Worm (Caenorhabditis elegans): ENCODE measurements around the gene tebp-2.

The tebp-2 gene

DNA sequence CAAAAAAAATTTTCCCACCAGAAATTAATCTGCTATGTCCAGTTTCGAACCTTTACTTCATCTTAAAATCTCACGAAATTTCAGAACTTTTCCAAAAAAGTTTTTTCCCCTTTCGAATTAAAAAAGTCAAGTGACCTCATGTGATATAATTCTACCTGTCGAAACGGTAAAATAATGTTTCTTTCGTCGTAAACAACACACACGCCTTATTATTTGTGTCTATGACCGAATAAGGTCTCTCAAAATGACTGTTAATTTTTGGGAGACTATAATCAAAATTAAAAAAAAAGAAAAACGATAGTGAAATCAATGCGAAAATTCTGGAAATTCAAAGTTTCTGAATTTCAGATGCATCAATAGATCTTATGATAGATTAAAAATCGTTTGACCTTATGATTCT lies 41.8 kb downstream of the tebp-2 start:
- no peak for TF ChIP-seq B0310.2 (tag; optimal IDR thresholded peaks at IDR 0.05)
- no peak for TF ChIP-seq hmg-4 (GFP tag; optimal IDR thresholded peaks at IDR 0.05)
- TF ChIP-seq pes-1 (GFP tag; IDR thresholded peaks at IDR 0.05), result no peak
- TF ChIP-seq hmbx-1 (tag; optimal IDR thresholded peaks at IDR 0.05), result no peak
- no peak for TF ChIP-seq flt-1 (GFP tag; IDR thresholded peaks at IDR 0.05)
- TF ChIP-seq tbx-11 (GFP tag; IDR thresholded peaks at IDR 0.05), result no peak
- no peak for TF ChIP-seq ceh-36 (tag; optimal IDR thresholded peaks at IDR 0.05)
- TF ChIP-seq ceh-13 (GFP tag; optimal IDR thresholded peaks at IDR 0.05), result no peak
- no peak for TF ChIP-seq F13C5.2 (tag; optimal IDR thresholded peaks at IDR 0.05)
- TF ChIP-seq ets-7 (tag; optimal IDR thresholded peaks at IDR 0.05), result no peak
- no peak for TF ChIP-seq aly-1 (tag; optimal IDR thresholded peaks at IDR 0.05)
- TF ChIP-seq hnd-1 (tag; optimal IDR thresholded peaks at IDR 0.05), result no peak
- no peak for TF ChIP-seq ama-1 (optimal IDR thresholded peaks at IDR 0.05)

ce11 chrIV:5584384-5584783 lies 43.0 kb downstream of the tebp-2 start, which contains the start of gene fkh-7:
TSS of gene fkh-7 (plus strand) at chrIV:5584684.
- TF ChIP-seq hmg-4 (GFP tag; optimal IDR thresholded peaks at IDR 0.05), result no peak
- no peak for TF ChIP-seq hnd-1 (tag; optimal IDR thresholded peaks at IDR 0.05)
- TF ChIP-seq pes-1 (GFP tag; IDR thresholded peaks at IDR 0.05), result no peak
- TF ChIP-seq ama-1 (optimal IDR thresholded peaks at IDR 0.05), result no peak
- TF ChIP-seq B0310.2 (tag; optimal IDR thresholded peaks at IDR 0.05), result no peak
- TF ChIP-seq ets-7 (tag; optimal IDR thresholded peaks at IDR 0.05), result no peak
- no peak for TF ChIP-seq tbx-37 (GFP tag; conservative IDR thresholded peaks at IDR 0.05)

DNA sequence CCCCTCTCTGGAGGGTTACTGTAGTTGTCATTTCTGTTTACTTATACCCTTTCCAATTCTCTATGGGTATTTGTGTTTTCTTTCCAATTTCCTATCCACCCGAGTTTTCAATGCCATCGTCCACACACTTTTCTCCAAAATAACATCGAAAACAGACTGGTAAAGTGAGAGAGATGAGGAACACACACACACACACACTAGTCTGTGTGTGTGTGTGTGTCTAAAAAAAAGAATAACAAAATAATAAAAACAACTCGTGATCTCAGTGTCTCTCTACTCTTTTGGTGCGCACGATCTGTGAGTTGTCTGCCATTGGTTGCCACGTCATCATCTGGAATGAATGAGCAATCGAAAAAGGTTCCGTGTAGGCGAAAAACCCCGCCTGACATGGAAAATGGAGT lies 44.9 kb downstream of the tebp-2 start:
- TF ChIP-seq pes-1 (GFP tag; IDR thresholded peaks at IDR 0.05) (no peak), tra-4 (tag; optimal IDR thresholded peaks at IDR 0.05) (no peak), hmbx-1 (tag; optimal IDR thresholded peaks at IDR 0.05) (no peak), scrt-1 (GFP tag; IDR thresholded peaks at IDR 0.05) (no peak), flt-1 (GFP tag; IDR thresholded peaks at IDR 0.05) (no peak), ceh-13 (GFP tag; optimal IDR thresholded peaks at IDR 0.05) (no peak), B0310.2 (tag; optimal IDR thresholded peaks at IDR 0.05) (no peak), tbx-37 (GFP tag; conservative IDR thresholded peaks at IDR 0.05) (no peak), sea-1 (GFP tag; conservative IDR thresholded peaks at IDR 0.05) (no peak), tbx-11 (GFP tag; IDR thresholded peaks at IDR 0.05) (no peak), hnd-1 (tag; optimal IDR thresholded peaks at IDR 0.05) (no peak), ama-1 (optimal IDR thresholded peaks at IDR 0.05) (no peak), hmg-4 (GFP tag; optimal IDR thresholded peaks at IDR 0.05) (no peak), aly-1 (tag; optimal IDR thresholded peaks at IDR 0.05) (no peak), ceh-36 (tag; optimal IDR thresholded peaks at IDR 0.05) (no peak), ets-7 (tag; optimal IDR thresholded peaks at IDR 0.05) (no peak)

- TF ChIP-seq ama-1 (optimal IDR thresholded peaks at IDR 0.05) (no peak), aly-1 (tag; optimal IDR thresholded peaks at IDR 0.05) (no peak), sea-1 (GFP tag; conservative IDR thresholded peaks at IDR 0.05) (no peak), hmbx-1 (tag; optimal IDR thresholded peaks at IDR 0.05) (no peak), B0310.2 (tag; optimal IDR thresholded peaks at IDR 0.05) (no peak), tra-4 (tag; optimal IDR thresholded peaks at IDR 0.05) (no peak), F13C5.2 (tag; optimal IDR thresholded peaks at IDR 0.05) (no peak), ets-7 (tag; optimal IDR thresholded peaks at IDR 0.05) (no peak)
These were observed 46.8 kb downstream of the tebp-2 start for ce11 chrIV:5587964-5588860.

ce11 chrIV:5590120-5590519 lies 48.7 kb downstream of the tebp-2 start:
- TF ChIP-seq aly-1 (tag; optimal IDR thresholded peaks at IDR 0.05), result no peak
- no peak for TF ChIP-seq tbx-11 (GFP tag; IDR thresholded peaks at IDR 0.05)
- TF ChIP-seq hmbx-1 (tag; optimal IDR thresholded peaks at IDR 0.05), result no peak
- no peak for TF ChIP-seq ama-1 (optimal IDR thresholded peaks at IDR 0.05)
- no peak for TF ChIP-seq tbx-37 (GFP tag; conservative IDR thresholded peaks at IDR 0.05)
- no peak for TF ChIP-seq hmg-4 (GFP tag; optimal IDR thresholded peaks at IDR 0.05)
- TF ChIP-seq sea-1 (GFP tag; conservative IDR thresholded peaks at IDR 0.05), result no peak
- TF ChIP-seq ceh-36 (tag; optimal IDR thresholded peaks at IDR 0.05), result no peak

- TF ChIP-seq ceh-36 (tag; optimal IDR thresholded peaks at IDR 0.05) (no peak), ceh-13 (GFP tag; optimal IDR thresholded peaks at IDR 0.05) (no peak), B0310.2 (tag; optimal IDR thresholded peaks at IDR 0.05) (no peak), scrt-1 (GFP tag; IDR thresholded peaks at IDR 0.05) (no peak), F13C5.2 (tag; optimal IDR thresholded peaks at IDR 0.05) (no peak), aly-1 (tag; optimal IDR thresholded peaks at IDR 0.05) (no peak), tbx-37 (GFP tag; conservative IDR thresholded peaks at IDR 0.05) (no peak), hmg-4 (GFP tag; optimal IDR thresholded peaks at IDR 0.05) (no peak), hmbx-1 (tag; optimal IDR thresholded peaks at IDR 0.05) (no peak), flt-1 (GFP tag; IDR thresholded peaks at IDR 0.05) (no peak), ama-1 (optimal IDR thresholded peaks at IDR 0.05) (no peak), sea-1 (GFP tag; conservative IDR thresholded peaks at IDR 0.05) (no peak), ets-7 (tag; optimal IDR thresholded peaks at IDR 0.05) (no peak), tbx-11 (GFP tag; IDR thresholded peaks at IDR 0.05) (no peak)
These were observed 49.7 kb downstream of the tebp-2 start for ce11 chrIV:5591134-5591533.

DNA sequence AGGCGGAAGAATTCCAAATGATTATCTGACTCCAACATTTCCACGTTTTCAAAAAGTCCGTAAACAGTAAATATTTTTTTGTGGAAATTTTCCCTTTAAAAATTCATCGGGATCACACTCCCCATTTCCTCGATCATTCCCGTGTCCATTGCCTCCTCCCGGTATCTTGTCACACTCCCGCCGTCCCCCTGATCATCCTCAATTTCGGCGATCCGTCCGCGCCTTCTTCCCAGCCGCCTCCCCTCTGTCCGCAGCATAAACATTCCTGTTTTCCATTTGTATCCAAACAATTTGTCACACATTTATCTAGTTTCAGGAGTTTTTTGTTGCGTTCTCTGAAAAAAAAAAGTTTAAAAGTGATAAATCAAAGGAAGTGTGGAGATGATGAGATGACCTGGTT lies 51.5 kb downstream of the tebp-2 start:
- no peak for TF ChIP-seq ets-7 (tag; optimal IDR thresholded peaks at IDR 0.05)
- no peak for TF ChIP-seq pes-1 (GFP tag; IDR thresholded peaks at IDR 0.05)
- TF ChIP-seq sea-1 (GFP tag; conservative IDR thresholded peaks at IDR 0.05), result no peak
- TF ChIP-seq hnd-1 (tag; optimal IDR thresholded peaks at IDR 0.05), result no peak
- TF ChIP-seq scrt-1 (GFP tag; IDR thresholded peaks at IDR 0.05), result no peak

DNA sequence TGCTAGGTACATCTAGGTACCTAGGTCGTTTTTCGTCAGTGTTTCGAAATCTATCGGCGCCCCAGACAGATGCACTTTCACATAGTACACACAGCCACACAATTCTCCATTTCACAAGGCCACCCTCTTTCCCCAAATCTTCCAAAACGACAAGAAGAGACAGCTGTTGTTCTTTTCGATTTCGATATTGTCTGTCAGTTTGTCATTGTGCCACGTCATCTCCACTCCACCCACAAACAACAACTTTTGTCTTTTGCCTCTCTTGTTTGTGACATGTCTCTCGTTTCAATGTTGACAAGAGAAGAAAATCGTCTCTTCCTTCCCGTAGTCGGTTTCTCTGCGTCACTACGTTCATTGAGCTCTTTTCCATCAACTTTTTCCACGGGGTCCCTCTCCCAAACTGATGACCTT lies 52.4 kb downstream of the tebp-2 start:
- TF ChIP-seq tbx-11 (GFP tag; IDR thresholded peaks at IDR 0.05) (no peak), ceh-36 (tag; optimal IDR thresholded peaks at IDR 0.05) (no peak), scrt-1 (GFP tag; IDR thresholded peaks at IDR 0.05) (0 out of 2 replicates have a peak, but pooled peaks have one; percentile 11)
